Fruit fly (Drosophila melanogaster) whole organism, embryonic: ENCODE measurements around the gene mof.

Experiments
- Bgb ChIP-seq: fragments of 200-800 bp; sonication (Bioruptor generic); IDR thresholded peaks from 2 replicates; pipeline ENCODE4 v1.3.6; 2022; ENCODE audit warnings: missing biosample characterization, missing genetic modification characterization; ENCODE audit not compliant: partially characterized antibody
- CG11398 ChIP-seq: fragments of 200-800 bp; sonication (Bioruptor generic); optimal IDR thresholded peaks from 2 replicates; lab custom pipeline; 2016; ENCODE audit warnings: missing biosample characterization, missing genetic modification characterization
- CG11504 ChIP-seq: fragments of 200-800 bp; sonication (Bioruptor generic); optimal IDR thresholded peaks from 3 replicates; lab custom pipeline; 2019; ENCODE audit warnings: missing biosample characterization, mild to moderate bottlenecking, missing genetic modification characterization, moderate library complexity
- CG12236 ChIP-seq: fragments of 200-800 bp; sonication (Bioruptor generic); optimal IDR thresholded peaks from 2 replicates; lab custom pipeline; 2016; ENCODE audit warnings: missing biosample characterization, missing genetic modification characterization
- CG12769 ChIP-seq: fragments of 200-800 bp; sonication (Bioruptor generic); optimal IDR thresholded peaks from 2 replicates; lab custom pipeline; 2019; ENCODE audit warnings: missing biosample characterization, mild to moderate bottlenecking, missing genetic modification characterization, moderate library complexity
- CG13624 ChIP-seq: fragments of 200-800 bp; sonication (Bioruptor generic); optimal IDR thresholded peaks from 2 replicates; lab custom pipeline; 2016; ENCODE audit warnings: missing biosample characterization, missing genetic modification characterization
- CG13775 ChIP-seq: fragments of 200-800 bp; sonication (Bioruptor generic); optimal IDR thresholded peaks from 3 replicates; lab custom pipeline; 2017; ENCODE audit warnings: missing biosample characterization, mild to moderate bottlenecking, missing genetic modification characterization
- CG14050 ChIP-seq: fragments of 200-800 bp; sonication (Bioruptor generic); IDR thresholded peaks from 3 replicates; pipeline ENCODE4 v1.3.6; 2022; ENCODE audit warnings: missing biosample characterization, missing genetic modification characterization
- CG15696 ChIP-seq: fragments of 200-800 bp; sonication (Bioruptor generic); optimal IDR thresholded peaks from 2 replicates; lab custom pipeline; 2019; ENCODE audit warnings: missing biosample characterization, mild to moderate bottlenecking, missing genetic modification characterization, moderate library complexity
- CG1603 ChIP-seq: fragments of 200-800 bp; sonication (Bioruptor generic); optimal IDR thresholded peaks from 2 replicates; lab custom pipeline; 2019; ENCODE audit warnings: missing biosample characterization, mild to moderate bottlenecking, missing genetic modification characterization, moderate library complexity
- CG17361 ChIP-seq: fragments of 200-800 bp; sonication (Bioruptor generic); IDR thresholded peaks from 3 replicates; pipeline ENCODE4 v1.3.6; 2022; ENCODE audit warnings: missing biosample characterization, missing genetic modification characterization
- CG18476 ChIP-seq: fragments of 200-800 bp; sonication (Bioruptor generic); optimal IDR thresholded peaks from 2 replicates; lab custom pipeline; 2016; ENCODE audit warnings: missing biosample characterization, mild to moderate bottlenecking, missing genetic modification characterization
- CG18764 ChIP-seq: fragments of 200-800 bp; sonication (Bioruptor generic); optimal IDR thresholded peaks from 3 replicates; lab custom pipeline; 2016; ENCODE audit warnings: missing biosample characterization, missing genetic modification characterization
- CG34376 ChIP-seq: fragments of 200-800 bp; sonication (Bioruptor generic); optimal IDR thresholded peaks from 2 replicates; lab custom pipeline; 2018; ENCODE audit warnings: missing biosample characterization, mild to moderate bottlenecking, missing genetic modification characterization
- CG3726 ChIP-seq: fragments of 200-800 bp; sonication (Bioruptor generic); IDR thresholded peaks from 3 replicates; pipeline ENCODE4, ENCODE4 v1.3.6; 2022; ENCODE audit warnings: missing biosample characterization, missing genetic modification characterization
- CG4707 ChIP-seq: fragments of 200-800 bp; sonication (Bioruptor generic); optimal IDR thresholded peaks from 2 replicates; lab custom pipeline; 2018; ENCODE audit warnings: missing biosample characterization, mild to moderate bottlenecking, missing genetic modification characterization, moderate library complexity
- CG5245 ChIP-seq: fragments of 200-800 bp; sonication (Bioruptor generic); optimal IDR thresholded peaks from 3 replicates; lab custom pipeline; 2016; ENCODE audit warnings: missing biosample characterization, missing genetic modification characterization
- CG7839 ChIP-seq: fragments of 200-800 bp; sonication (Bioruptor generic); optimal IDR thresholded peaks from 3 replicates; lab custom pipeline; 2018; ENCODE audit warnings: missing biosample characterization, mild to moderate bottlenecking, missing genetic modification characterization, moderate library complexity
- CG9437 ChIP-seq: fragments of 200-800 bp; sonication (Bioruptor generic); optimal IDR thresholded peaks from 2 replicates; lab custom pipeline; 2018; ENCODE audit warnings: missing biosample characterization, mild to moderate bottlenecking, missing genetic modification characterization
- CrebB ChIP-seq: fragments of 200-800 bp; sonication (Bioruptor generic); optimal IDR thresholded peaks from 3 replicates; lab custom pipeline; 2018; ENCODE audit warnings: missing biosample characterization, mild to moderate bottlenecking, missing genetic modification characterization
- Eip74EF ChIP-seq, 2 experiments: fragments of 200-800 bp in 1 of 2; fragments of >200 bp in 1 of 2; sonication (Bioruptor generic) in 1 of 2; optimal IDR thresholded peaks; 2 replicates each; lab custom pipeline; 2017 to 2019; ENCODE audit warnings: missing biosample characterization in 2 of 2, missing genetic modification characterization in 2 of 2, mild to moderate bottlenecking in 1 of 2, moderate library complexity in 1 of 2
- Ets65A ChIP-seq: fragments of 200-800 bp; sonication (Bioruptor generic); peaks from one replicate; lab custom pipeline; 2016; ENCODE audit warnings: missing biosample characterization, missing genetic modification characterization
- Hey ChIP-seq: fragments of 200-800 bp; sonication (Bioruptor generic); optimal IDR thresholded peaks from 3 replicates; lab custom pipeline; 2018; ENCODE audit warnings: missing biosample characterization, mild to moderate bottlenecking, missing genetic modification characterization
- Mad ChIP-seq: fragments of 200-800 bp; sonication (Bioruptor generic); optimal IDR thresholded peaks from 2 replicates; lab custom pipeline; 2016; ENCODE audit warnings: missing biosample characterization, missing genetic modification characterization
- Nf-YC ChIP-seq: fragments of 200-800 bp; optimal IDR thresholded peaks from 3 replicates; lab custom pipeline; 2019; ENCODE audit warnings: missing biosample characterization, mild to moderate bottlenecking, missing genetic modification characterization, moderate library complexity
- Xbp1 ChIP-seq: fragments of 200-800 bp; sonication (Bioruptor generic); optimal IDR thresholded peaks from 3 replicates; lab custom pipeline; 2016; ENCODE audit warnings: missing biosample characterization, mild to moderate bottlenecking, missing genetic modification characterization
- Xrp1 ChIP-seq: fragments of 200-800 bp; sonication (Bioruptor generic); IDR thresholded peaks from 2 replicates; pipeline ENCODE4 v1.3.6; 2022; ENCODE audit warnings: missing biosample characterization, missing genetic modification characterization
- amos ChIP-seq: fragments of 200-800 bp; sonication (Bioruptor generic); IDR thresholded peaks from 2 replicates; pipeline ENCODE4 v1.3.6; 2022; ENCODE audit warnings: missing biosample characterization, missing genetic modification characterization; ENCODE audit not compliant: partially characterized antibody
- az2 ChIP-seq: fragments of 200-800 bp; sonication (Bioruptor generic); optimal IDR thresholded peaks from 3 replicates; lab custom pipeline; 2016; ENCODE audit warnings: missing biosample characterization, missing genetic modification characterization
- bbx ChIP-seq: fragments of 200-800 bp; sonication (Bioruptor generic); IDR thresholded peaks from 2 replicates; pipeline ENCODE4 v1.3.6; 2022; ENCODE audit warnings: missing biosample characterization, missing genetic modification characterization; ENCODE audit not compliant: partially characterized antibody
- cas ChIP-seq: fragments of 200-800 bp; sonication (Bioruptor generic); IDR thresholded peaks from 2 replicates; pipeline ENCODE4 v1.3.6; 2022; ENCODE audit warnings: missing biosample characterization, missing genetic modification characterization
- chif ChIP-seq, 2 experiments: fragments of 200-800 bp; sonication (Bioruptor generic); optimal IDR thresholded peaks; 3 replicates each; lab custom pipeline; 2016; ENCODE audit warnings: missing biosample characterization in 2 of 2, missing genetic modification characterization in 2 of 2
- chm ChIP-seq: fragments of 200-800 bp; sonication (Bioruptor generic); IDR thresholded peaks from 2 replicates; pipeline ENCODE4 v1.3.6; 2022; ENCODE audit warnings: missing biosample characterization, missing genetic modification characterization
- ci ChIP-seq: fragments of 200-800 bp; sonication (Bioruptor generic); IDR thresholded peaks from 3 replicates; pipeline ENCODE4 v1.3.6; 2022; ENCODE audit warnings: missing biosample characterization, missing genetic modification characterization
- crp ChIP-seq, 2 experiments: fragments of 200-800 bp; sonication (Bioruptor generic); optimal IDR thresholded peaks; 2 replicates in 1 of 2; 3 replicates in 1 of 2; lab custom pipeline; 2017; ENCODE audit warnings: missing biosample characterization in 2 of 2, missing genetic modification characterization in 2 of 2, mild to moderate bottlenecking in 1 of 2, moderate library complexity in 1 of 2
- dati ChIP-seq: fragments of 200-800 bp; sonication (Bioruptor generic); IDR thresholded peaks from 2 replicates; pipeline ENCODE4 v1.3.6; 2022; ENCODE audit warnings: missing biosample characterization, missing genetic modification characterization
- gro ChIP-seq: fragments of 200-800 bp; sonication (Bioruptor generic); optimal IDR thresholded peaks from 2 replicates; lab custom pipeline; 2016; ENCODE audit warnings: missing biosample characterization, missing genetic modification characterization
- her ChIP-seq: fragments of 200-800 bp; sonication (Bioruptor generic); optimal IDR thresholded peaks from 2 replicates; lab custom pipeline; 2016; ENCODE audit warnings: missing biosample characterization, missing genetic modification characterization
- kay ChIP-seq: fragments of 200-800 bp; sonication (Bioruptor generic); optimal IDR thresholded peaks from 2 replicates; lab custom pipeline; 2016; ENCODE audit warnings: missing biosample characterization, missing genetic modification characterization
- lab ChIP-seq: fragments of 200-800 bp; sonication (Bioruptor generic); optimal IDR thresholded peaks from 3 replicates; lab custom pipeline; 2017; ENCODE audit warnings: missing biosample characterization, missing genetic modification characterization, mild to moderate bottlenecking, moderate library complexity, missing genetic modification reagents
- nerfin-1 ChIP-seq: fragments of 200-800 bp; sonication (Bioruptor generic); optimal IDR thresholded peaks from 3 replicates; lab custom pipeline; 2019; ENCODE audit warnings: missing biosample characterization, mild to moderate bottlenecking, missing genetic modification characterization, moderate library complexity
- pros ChIP-seq: fragments of 200-800 bp; sonication (Bioruptor generic); optimal IDR thresholded peaks from 3 replicates; lab custom pipeline; 2019; ENCODE audit warnings: missing biosample characterization, mild to moderate bottlenecking, missing genetic modification characterization, moderate library complexity
- schlank ChIP-seq: fragments of 200-800 bp; sonication (Bioruptor generic); optimal IDR thresholded peaks from 2 replicates; lab custom pipeline; 2018; ENCODE audit warnings: missing biosample characterization, mild to moderate bottlenecking, missing genetic modification characterization
- sd ChIP-seq: fragments of 200-800 bp; sonication (Bioruptor generic); optimal IDR thresholded peaks from 3 replicates; lab custom pipeline; 2018; ENCODE audit warnings: missing biosample characterization, mild to moderate bottlenecking, missing genetic modification characterization, moderate library complexity
- sim ChIP-seq: fragments of 200-800 bp; sonication (Bioruptor generic); IDR thresholded peaks from 2 replicates; pipeline ENCODE4 v1.3.6; 2022; ENCODE audit warnings: missing biosample characterization, missing genetic modification characterization
- sqz ChIP-seq: fragments of 200-800 bp; sonication (Bioruptor generic); optimal IDR thresholded peaks from 3 replicates; lab custom pipeline; 2018; ENCODE audit warnings: missing biosample characterization, mild to moderate bottlenecking, missing genetic modification characterization
- unpg ChIP-seq: fragments of 200-800 bp; sonication (Bioruptor generic); optimal IDR thresholded peaks from 3 replicates; lab custom pipeline; 2018; ENCODE audit warnings: missing biosample characterization, mild to moderate bottlenecking, missing genetic modification characterization, moderate library complexity
- vnd ChIP-seq: fragments of 200-800 bp; sonication (Bioruptor generic); IDR thresholded peaks from 3 replicates; pipeline ENCODE4 v1.3.6; 2022; ENCODE audit warnings: missing biosample characterization, missing genetic modification characterization; ENCODE audit not compliant: partially characterized antibody

mof gene

dm6 chrX:5916494-5917309, 40.0 kb upstream of the mof start, which contains the start of the genes Shmt and CG3726 (continued):
- TF ChIP-seq amos (GFP tag; lab: Robert Waterston, UW) (peak; percentile 37; the same call in 1 of the 2 replicates), CG11398 (GFP tag; lab: Kevin White, UChicago) (no peak), CG18476 (GFP tag; lab: Kevin White, UChicago) (no peak), nerfin-1 (tag; lab: Kevin White, UChicago) (no peak), CG9437 (GFP tag; lab: Kevin White, UChicago) (peak; percentile 81), chm (peak; percentile 42; the same call in 1 of the 2 replicates), CG17361 (no peak), Hey (tag; lab: Kevin White, UChicago) (no peak), vnd (GFP tag; lab: Robert Waterston, UW) (no peak; the same call in 2 of the 3 replicates), az2 (GFP tag; lab: Kevin White, UChicago) (no peak), CG5245 (GFP tag; lab: Kevin White, UChicago) (no peak), CG12236 (GFP tag; lab: Kevin White, UChicago) (peak; percentile 26), ci (GFP tag; lab: Robert Waterston, UW) (no peak), Bgb (GFP tag; lab: Robert Waterston, UW) (peak; percentile 34; the same call in 1 of the 2 replicates), Mad (no peak), CG34376 (GFP tag; lab: Kevin White, UChicago) (peak; percentile 5), CG12769 (tag; lab: Kevin White, UChicago) (peak; percentile 49), CG1603 (tag; lab: Kevin White, UChicago) (peak; percentile 0), chif (GFP tag; optimal IDR thresholded peaks at IDR 0.05; lab: Kevin White, UChicago) (no peak), gro (GFP tag; lab: Kevin White, UChicago) (no peak), CG15696 (tag; lab: Kevin White, UChicago) (no peak), CrebB (tag; lab: Kevin White, UChicago) (peak; percentile 24), sqz (GFP tag; lab: Kevin White, UChicago) (peak; percentile 37), CG3726 (no peak), CG13775 (no peak), Ets65A (no peak), CG11504 (tag; lab: Kevin White, UChicago) (peak; percentile 100), lab (GFP tag; lab: Kevin White, UChicago) (peak; percentile 42), unpg (GFP tag; lab: Kevin White, UChicago) (peak; percentile 9), dati (GFP tag; lab: Robert Waterston, UW) (no peak), Xbp1 (GFP tag; lab: Kevin White, UChicago) (no peak), CG4707 (GFP tag; lab: Kevin White, UChicago) (no peak), sd (tag; lab: Kevin White, UChicago) (peak; percentile 23), bbx (GFP tag; lab: Robert Waterston, UW) (peak; percentile 19; the same call in 1 of the 2 replicates), kay (GFP tag; lab: Kevin White, UChicago) (no peak), cas (GFP tag; lab: Robert Waterston, UW) (no peak), CG13624 (GFP tag; lab: Kevin White, UChicago) (no peak), Nf-YC (tag; lab: Kevin White, UChicago) (peak; percentile 3), Xrp1 (GFP tag; lab: Robert Waterston, UW) (no peak), CG18764 (GFP tag; lab: Kevin White, UChicago) (no peak), schlank (no peak), sim (GFP tag; lab: Robert Waterston, UW) (no peak), Eip74EF (GFP tag; optimal IDR thresholded peaks at IDR 0.05; lab: Kevin White, UChicago) (no peak), her (GFP tag; lab: Kevin White, UChicago) (peak; percentile 37), CG14050 (GFP tag; lab: Robert Waterston, UW) (no peak), pros (GFP tag; lab: Kevin White, UChicago) (no peak), crp (GFP tag; optimal IDR thresholded peaks at IDR 0.05; lab: Kevin White, UChicago) (peak; percentile 5 to 90), CG7839 (tag; lab: Kevin White, UChicago) (no peak)
